Fruit fly (Drosophila melanogaster) whole organism, adult: Measurements from ENCODE around the gene CalpC.
A peak's percentile ranks its signal among the peaks of the same experiment; 100 is the strongest.

Experiments
- CG11617 ChIP-seq: fragments of 200-800 bp; sonication (Bioruptor generic); optimal IDR thresholded peaks from 2 replicates; lab custom pipeline; 2017; ENCODE audit warnings: mild to moderate bottlenecking, missing biosample characterization, missing genetic modification reagents, missing genetic modification characterization
- CG12768 ChIP-seq: fragments of 200-800 bp; sonication (Bioruptor generic); optimal IDR thresholded peaks from 2 replicates; lab custom pipeline; 2017; ENCODE audit warnings: missing biosample characterization, missing genetic modification characterization, mild to moderate bottlenecking, moderate library complexity, missing genetic modification reagents
- CG14711 ChIP-seq: fragments of 200-800 bp; sonication (Bioruptor generic); optimal IDR thresholded peaks from 2 replicates; lab custom pipeline; 2018; ENCODE audit warnings: missing biosample characterization, mild to moderate bottlenecking, missing genetic modification characterization, moderate library complexity
- CG1620 ChIP-seq: fragments of 200-800 bp; sonication (Bioruptor generic); optimal IDR thresholded peaks from 2 replicates; lab custom pipeline; 2016; ENCODE audit warnings: missing biosample characterization, missing genetic modification characterization
- CG33017 ChIP-seq: fragments of 200-800 bp; sonication (Bioruptor generic); optimal IDR thresholded peaks from 2 replicates; lab custom pipeline; 2018; ENCODE audit warnings: missing biosample characterization, mild to moderate bottlenecking, missing genetic modification characterization, moderate library complexity
- CG5204 ChIP-seq: fragments of 200-800 bp; sonication (Bioruptor generic); optimal IDR thresholded peaks from 2 replicates; lab custom pipeline; 2016; ENCODE audit warnings: missing biosample characterization, missing genetic modification characterization
- CG7045 ChIP-seq: fragments of 200-800 bp; sonication (Bioruptor generic); optimal IDR thresholded peaks from 2 replicates; lab custom pipeline; 2017; ENCODE audit warnings: missing biosample characterization, mild to moderate bottlenecking, missing genetic modification characterization
- CG7101 ChIP-seq: fragments of 200-800 bp; sonication (Bioruptor generic); optimal IDR thresholded peaks from 2 replicates; lab custom pipeline; 2018; ENCODE audit warnings: missing biosample characterization, mild to moderate bottlenecking, missing genetic modification characterization, moderate library complexity
- Clk ChIP-seq: fragments of 200-800 bp; sonication (Bioruptor generic); optimal IDR thresholded peaks from 2 replicates; lab custom pipeline; 2017; ENCODE audit warnings: missing biosample characterization, missing genetic modification characterization
- Crg-1 ChIP-seq: fragments of 200-800 bp; sonication (Bioruptor generic); optimal IDR thresholded peaks from 2 replicates; lab custom pipeline; 2016; ENCODE audit warnings: missing biosample characterization, missing genetic modification characterization
- Hr96 ChIP-seq: fragments of 200-800 bp; sonication (Bioruptor generic); optimal IDR thresholded peaks from 2 replicates; lab custom pipeline; 2016; ENCODE audit warnings: missing biosample characterization, missing genetic modification characterization
- Mnt ChIP-seq: fragments of 200-800 bp; sonication (Bioruptor generic); optimal IDR thresholded peaks from 2 replicates; lab custom pipeline; 2016; ENCODE audit warnings: missing biosample characterization, mild to moderate bottlenecking, missing genetic modification characterization
- bab1 ChIP-seq: fragments of 200-800 bp; sonication (Bioruptor generic); optimal IDR thresholded peaks from 3 replicates; lab custom pipeline; 2019; ENCODE audit warnings: missing biosample characterization, mild to moderate bottlenecking, missing genetic modification characterization, moderate library complexity
- cic ChIP-seq: fragments of 200-800 bp; sonication (Bioruptor generic); optimal IDR thresholded peaks from 2 replicates; lab custom pipeline; 2017; ENCODE audit warnings: missing biosample characterization, mild to moderate bottlenecking, missing genetic modification characterization, moderate library complexity
- cnc ChIP-seq, 2 experiments: fragments of >200 bp; optimal IDR thresholded peaks; 2 replicates each; lab custom pipeline; 2017
- kay ChIP-seq: fragments of 200-800 bp; sonication (Bioruptor generic); peaks from one replicate; lab custom pipeline; 2016; ENCODE audit warnings: missing biosample characterization, missing genetic modification characterization, borderline replicate concordance
- ovo ChIP-seq: fragments of 200-800 bp; sonication (Bioruptor generic); optimal IDR thresholded peaks from 2 replicates; lab custom pipeline; 2016; ENCODE audit warnings: missing biosample characterization, missing genetic modification characterization
- pad ChIP-seq: fragments of 200-800 bp; sonication (Bioruptor generic); optimal IDR thresholded peaks from 3 replicates; lab custom pipeline; 2017; ENCODE audit warnings: missing biosample characterization, missing genetic modification characterization, mild to moderate bottlenecking, moderate library complexity, missing genetic modification reagents
- tj ChIP-seq: fragments of 200-800 bp; sonication (Bioruptor generic); optimal IDR thresholded peaks from 3 replicates; lab custom pipeline; 2017; ENCODE audit warnings: missing biosample characterization, mild to moderate bottlenecking, missing genetic modification characterization, moderate library complexity
- toe ChIP-seq: fragments of 200-800 bp; sonication (Bioruptor generic); optimal IDR thresholded peaks from 2 replicates; lab custom pipeline; 2016; ENCODE audit warnings: missing biosample characterization, missing genetic modification characterization

Gene CalpC

DNA sequence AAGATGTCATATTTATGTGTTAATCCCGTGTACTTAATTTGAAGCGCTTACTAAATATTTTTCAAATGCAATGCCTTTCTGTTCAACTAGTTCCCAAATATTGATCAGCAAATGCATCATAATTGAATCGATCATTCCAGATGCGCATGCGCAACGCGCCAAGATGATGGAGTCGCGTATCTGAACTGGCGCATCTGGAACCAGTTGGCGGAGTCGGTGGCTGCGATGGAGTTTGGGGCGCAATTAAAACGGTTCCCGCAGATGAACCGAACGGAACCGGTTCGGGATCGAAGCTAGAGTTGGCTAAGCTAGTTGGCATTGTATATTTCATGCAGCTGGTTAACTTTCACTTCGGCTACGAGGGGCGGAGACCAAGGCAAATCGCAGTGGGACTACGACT, at the start of gene CalpC:
Gene CalpC, plus strand, starts transcription at position 292 of the 400 bp plus-strand sequence.
- no peak for TF ChIP-seq CG11617 (GFP tag; lab: Kevin White, UChicago)
- TF ChIP-seq cnc (optimal IDR thresholded peaks at IDR 0.05; lab: Kevin White, UChicago), result no peak
- no peak for TF ChIP-seq CG12768
- TF ChIP-seq CG1620, result no peak
- TF ChIP-seq ovo (GFP tag; lab: Kevin White, UChicago), result no peak
- no peak for TF ChIP-seq Clk (GFP tag; lab: Kevin White, UChicago)
- TF ChIP-seq CG14711 (tag; lab: Kevin White, UChicago), result no peak
- no peak for TF ChIP-seq cic (GFP tag; lab: Kevin White, UChicago)
- no peak for TF ChIP-seq CG7045 (GFP tag; lab: Kevin White, UChicago)
- TF ChIP-seq CG33017 (tag; lab: Kevin White, UChicago), result no peak
- no peak for TF ChIP-seq CG7101 (tag; lab: Kevin White, UChicago)
- no peak for TF ChIP-seq pad (GFP tag; lab: Kevin White, UChicago)

DNA sequence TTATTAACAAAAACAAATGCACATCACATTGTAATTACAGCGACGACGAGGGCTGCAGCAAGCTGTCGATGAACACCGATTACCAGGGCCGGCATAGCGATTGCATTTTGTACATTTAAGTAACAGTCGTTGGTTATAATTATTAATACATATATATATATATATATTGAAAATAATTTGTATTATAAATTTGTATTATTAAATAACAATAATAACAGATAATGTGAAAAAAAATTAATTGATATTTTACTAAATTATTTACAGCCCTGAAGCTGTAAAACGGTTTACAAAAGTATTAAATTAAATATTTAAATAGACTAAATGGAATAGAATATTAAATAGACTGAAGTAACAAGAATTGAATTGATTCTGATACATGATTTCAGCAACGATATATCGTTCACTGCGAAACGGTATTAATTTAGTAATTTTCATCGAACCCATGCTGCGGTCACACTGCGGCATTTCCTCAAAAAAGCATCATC, 49.7 kb upstream of the CalpC start, which contains the start of the genes kat80 and Prosalpha4:
Gene kat80, minus strand, starts transcription at position 327 of the 485 bp plus-strand sequence.
Gene Prosalpha4, plus strand, starts transcription at position 417 of the 485 bp plus-strand sequence.
- TF ChIP-seq Crg-1 (GFP tag; lab: Kevin White, UChicago), result no peak
- no peak for TF ChIP-seq Hr96 (GFP tag; lab: Kevin White, UChicago)
- no peak for TF ChIP-seq kay
- peak; percentile 68 for TF ChIP-seq CG11617 (GFP tag; lab: Kevin White, UChicago)
- TF ChIP-seq Clk (GFP tag; lab: Kevin White, UChicago), result no peak
- no peak for TF ChIP-seq CG7045 (GFP tag; lab: Kevin White, UChicago)
- no peak for TF ChIP-seq bab1 (GFP tag; lab: Kevin White, UChicago)
- TF ChIP-seq pad (GFP tag; lab: Kevin White, UChicago), result peak; percentile 22
- no peak for TF ChIP-seq CG5204 (GFP tag; lab: Kevin White, UChicago)
- no peak for TF ChIP-seq cic (GFP tag; lab: Kevin White, UChicago)
- peak; percentile 32 for TF ChIP-seq Mnt
- TF ChIP-seq toe (GFP tag; lab: Kevin White, UChicago), result peak; percentile 49
- peak; percentile 72 for TF ChIP-seq CG14711 (tag; lab: Kevin White, UChicago)
- no peak for TF ChIP-seq CG12768
- TF ChIP-seq CG7101 (tag; lab: Kevin White, UChicago), result peak; percentile 68
- no peak for TF ChIP-seq CG33017 (tag; lab: Kevin White, UChicago)
- TF ChIP-seq ovo (GFP tag; lab: Kevin White, UChicago), result peak; percentile 20
- TF ChIP-seq tj (GFP tag; lab: Kevin White, UChicago), result peak; percentile 41
- peak; percentile 26 for TF ChIP-seq CG1620
- no peak for TF ChIP-seq cnc (optimal IDR thresholded peaks at IDR 0.05; lab: Kevin White, UChicago)

- TF ChIP-seq CG14711 (tag; lab: Kevin White, UChicago) (no peak), CG33017 (tag; lab: Kevin White, UChicago) (peak; percentile 6), kay (no peak), Mnt (peak; percentile 33), CG1620 (peak; percentile 30), ovo (GFP tag; lab: Kevin White, UChicago) (peak; percentile 28), cnc (optimal IDR thresholded peaks at IDR 0.05; lab: Kevin White, UChicago) (peak in 1 of 2 experiments; percentile 59)
Measured at dm6 chrX:16277878-16278506, 47.6 kb upstream of the CalpC start, which contains the start of gene eas. Gene eas, plus strand, starts transcription at chrX:16278328.

DNA sequence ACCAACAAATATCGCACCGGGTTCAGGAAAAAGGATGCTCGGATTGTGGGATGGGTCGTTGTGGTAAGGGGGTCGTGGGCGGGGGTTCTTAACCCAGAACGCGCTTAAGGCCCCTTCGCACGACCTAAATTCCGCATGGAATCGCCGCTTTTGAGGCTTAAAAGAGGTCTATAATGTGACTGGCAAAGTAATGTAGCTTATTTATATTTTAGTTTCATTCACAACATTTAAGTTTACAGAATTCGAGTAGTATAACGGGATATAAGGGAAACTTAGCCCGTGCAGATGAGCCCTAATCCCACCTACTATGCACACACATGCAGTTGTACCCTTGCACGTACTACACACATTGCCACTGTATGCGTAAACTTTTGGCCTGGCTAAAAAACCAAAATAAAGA, 46.8 kb upstream of the CalpC start:
- TF ChIP-seq pad (GFP tag; lab: Kevin White, UChicago) (peak; percentile 58), CG1620 (peak; percentile 20), Clk (GFP tag; lab: Kevin White, UChicago) (no peak), bab1 (GFP tag; lab: Kevin White, UChicago) (peak; percentile 91), kay (no peak), CG12768 (peak; percentile 68), ovo (GFP tag; lab: Kevin White, UChicago) (peak; percentile 61), CG14711 (tag; lab: Kevin White, UChicago) (peak; percentile 74), CG7045 (GFP tag; lab: Kevin White, UChicago) (peak; percentile 81), toe (GFP tag; lab: Kevin White, UChicago) (peak; percentile 66), Mnt (peak; percentile 40), Crg-1 (GFP tag; lab: Kevin White, UChicago) (peak; percentile 20), Hr96 (GFP tag; lab: Kevin White, UChicago) (peak; percentile 81), CG33017 (tag; lab: Kevin White, UChicago) (peak; percentile 65), cnc (optimal IDR thresholded peaks at IDR 0.05; lab: Kevin White, UChicago) (no peak), cic (GFP tag; lab: Kevin White, UChicago) (no peak), tj (GFP tag; lab: Kevin White, UChicago) (peak; percentile 70), CG7101 (tag; lab: Kevin White, UChicago) (peak; percentile 89), CG11617 (GFP tag; lab: Kevin White, UChicago) (peak; percentile 80), CG5204 (GFP tag; lab: Kevin White, UChicago) (peak; percentile 62)

dm6 chrX:16279340-16279941, 46.1 kb upstream of the CalpC start:
- TF ChIP-seq CG1620 (peak; percentile 11), pad (GFP tag; lab: Kevin White, UChicago) (peak; percentile 58), CG14711 (tag; lab: Kevin White, UChicago) (peak; percentile 67), CG5204 (GFP tag; lab: Kevin White, UChicago) (peak; percentile 12), kay (peak; percentile 45), toe (GFP tag; lab: Kevin White, UChicago) (peak; percentile 74), cic (GFP tag; lab: Kevin White, UChicago) (no peak), Mnt (no peak), CG7101 (tag; lab: Kevin White, UChicago) (peak; percentile 83), cnc (optimal IDR thresholded peaks at IDR 0.05; lab: Kevin White, UChicago) (no peak), CG33017 (tag; lab: Kevin White, UChicago) (peak; percentile 63), CG12768 (peak; percentile 81), Crg-1 (GFP tag; lab: Kevin White, UChicago) (peak; percentile 50), CG7045 (GFP tag; lab: Kevin White, UChicago) (peak; percentile 49), bab1 (GFP tag; lab: Kevin White, UChicago) (peak; percentile 32), Clk (GFP tag; lab: Kevin White, UChicago) (no peak)
